Worm (Caenorhabditis elegans) whole organism, early embryonic: ENCODE data around the gene kin-29.

Experiments used
- B0310.2 ChIP-seq: sonication (generic microtip); optimal IDR thresholded peaks from 2 replicates; lab custom pipeline; 2016; ENCODE audit warnings: mild to moderate bottlenecking, missing genetic modification characterization, missing compliant biosample characterization
- F13C5.2 ChIP-seq: sonication (generic microtip); optimal IDR thresholded peaks from 2 replicates; lab custom pipeline; 2017; ENCODE audit warnings: mild to moderate bottlenecking, missing genetic modification characterization, inconsistent platforms, missing compliant biosample characterization
- aly-1 ChIP-seq: sonication (generic microtip); optimal IDR thresholded peaks from 2 replicates; lab custom pipeline; 2016; ENCODE audit warnings: missing genetic modification characterization, missing compliant biosample characterization
- ama-1 ChIP-seq: fragments of 150-350 bp; optimal IDR thresholded peaks from 2 replicates; lab custom pipeline; 2014
- ceh-13 ChIP-seq: fragments of 200-800 bp; sonication (Bioruptor generic); optimal IDR thresholded peaks from 2 replicates; lab custom pipeline; 2018; ENCODE audit warnings: mild to moderate bottlenecking, missing genetic modification characterization, missing compliant biosample characterization
- ceh-36 ChIP-seq: sonication (generic microtip); optimal IDR thresholded peaks from 2 replicates; lab custom pipeline; 2016; ENCODE audit warnings: missing genetic modification characterization, inconsistent platforms, missing compliant biosample characterization
- flt-1 ChIP-seq: fragments of 200-800 bp; sonication (Bioruptor generic); IDR thresholded peaks from 2 replicates; pipeline ENCODE4 v1.3.6; 2022; ENCODE audit warnings: missing genetic modification characterization, missing compliant biosample characterization
- hnd-1 ChIP-seq: sonication (generic microtip); optimal IDR thresholded peaks from 2 replicates; lab custom pipeline; 2016; ENCODE audit warnings: missing genetic modification characterization, missing compliant biosample characterization
- pes-1 ChIP-seq: fragments of 200-800 bp; sonication (Bioruptor generic); IDR thresholded peaks from 2 replicates; pipeline ENCODE4 v1.3.6; 2022; ENCODE audit warnings: missing genetic modification reagents, missing genetic modification characterization, missing compliant biosample characterization
- scrt-1 ChIP-seq: fragments of 200-800 bp; sonication (Bioruptor generic); IDR thresholded peaks from 2 replicates; pipeline ENCODE4 v1.3.6; 2022; ENCODE audit warnings: missing genetic modification characterization, missing compliant biosample characterization
- sea-1 ChIP-seq: fragments of 200-800 bp; sonication (Bioruptor generic); conservative IDR thresholded peaks from 2 replicates; pipeline ENCODE4 v1.3.6; 2022; ENCODE audit warnings: missing genetic modification characterization, missing compliant biosample characterization
- tbx-11 ChIP-seq: fragments of 200-800 bp; sonication (Bioruptor generic); IDR thresholded peaks from 2 replicates; pipeline ENCODE4 v1.3.6; 2022; ENCODE audit warnings: missing genetic modification characterization, missing compliant biosample characterization
- tbx-37 ChIP-seq: fragments of 200-800 bp; sonication (Bioruptor generic); conservative IDR thresholded peaks from 2 replicates; pipeline ENCODE4 v1.3.6; 2022; ENCODE audit warnings: missing genetic modification reagents, missing genetic modification characterization, missing compliant biosample characterization
- tra-4 ChIP-seq: sonication (generic microtip); optimal IDR thresholded peaks from 2 replicates; lab custom pipeline; 2017; ENCODE audit warnings: missing genetic modification characterization, missing compliant biosample characterization

DNA sequence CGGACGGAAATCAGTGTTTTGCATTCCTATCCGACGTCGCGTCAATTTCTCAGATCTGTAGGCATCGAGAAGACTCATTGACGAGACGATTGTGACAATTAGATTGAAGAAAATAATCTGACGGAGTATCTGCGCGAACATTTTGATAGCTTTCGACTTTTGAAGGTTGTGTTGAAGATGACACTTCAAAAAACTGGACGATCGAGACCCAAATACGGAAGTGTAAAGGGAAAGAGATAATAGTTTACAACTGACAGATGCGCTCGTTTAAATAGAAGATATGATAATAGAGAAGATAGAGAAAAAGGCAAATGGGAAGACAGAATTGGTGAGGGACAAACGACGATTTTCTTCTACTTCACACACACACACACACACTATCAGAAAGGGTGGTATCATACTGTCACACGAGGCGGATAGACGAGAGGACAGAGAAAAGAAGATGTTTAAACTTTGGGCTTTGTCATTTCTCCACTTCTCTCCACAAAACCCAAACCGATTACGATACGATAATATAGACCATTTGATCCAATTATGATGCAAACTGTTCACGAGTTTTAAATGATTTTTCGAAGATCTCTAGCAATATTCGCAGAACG is 39.0 kb upstream of the kin-29 start, which contains the start of gene B0410.3:
- TF ChIP-seq B0310.2 (tag; lab: Kevin White, UChicago): no peak
- no peak for TF ChIP-seq F13C5.2 (tag; lab: Kevin White, UChicago)
- no peak for TF ChIP-seq ama-1 (lab: Kevin White, UChicago)
- TF ChIP-seq tra-4: no peak
- no peak for TF ChIP-seq pes-1 (GFP tag; lab: Robert Waterston, UW)
- no peak for TF ChIP-seq scrt-1 (GFP tag; lab: Robert Waterston, UW)
- TF ChIP-seq flt-1 (GFP tag; lab: Robert Waterston, UW): no peak
- TF ChIP-seq tbx-11 (GFP tag; lab: Robert Waterston, UW): no peak
- TF ChIP-seq hnd-1: no peak
- no peak for TF ChIP-seq aly-1 (tag; lab: Kevin White, UChicago)
- no peak for TF ChIP-seq sea-1 (GFP tag; lab: Robert Waterston, UW)
- TF ChIP-seq ceh-36 (tag; lab: Kevin White, UChicago): no peak
- no peak for TF ChIP-seq tbx-37 (GFP tag; lab: Robert Waterston, UW)
- no peak for TF ChIP-seq ceh-13 (GFP tag; lab: Kevin White, UChicago)
